Fruit fly (Drosophila melanogaster): Measurements from ENCODE around the gene CG4301.

The CG4301 gene

DNA sequence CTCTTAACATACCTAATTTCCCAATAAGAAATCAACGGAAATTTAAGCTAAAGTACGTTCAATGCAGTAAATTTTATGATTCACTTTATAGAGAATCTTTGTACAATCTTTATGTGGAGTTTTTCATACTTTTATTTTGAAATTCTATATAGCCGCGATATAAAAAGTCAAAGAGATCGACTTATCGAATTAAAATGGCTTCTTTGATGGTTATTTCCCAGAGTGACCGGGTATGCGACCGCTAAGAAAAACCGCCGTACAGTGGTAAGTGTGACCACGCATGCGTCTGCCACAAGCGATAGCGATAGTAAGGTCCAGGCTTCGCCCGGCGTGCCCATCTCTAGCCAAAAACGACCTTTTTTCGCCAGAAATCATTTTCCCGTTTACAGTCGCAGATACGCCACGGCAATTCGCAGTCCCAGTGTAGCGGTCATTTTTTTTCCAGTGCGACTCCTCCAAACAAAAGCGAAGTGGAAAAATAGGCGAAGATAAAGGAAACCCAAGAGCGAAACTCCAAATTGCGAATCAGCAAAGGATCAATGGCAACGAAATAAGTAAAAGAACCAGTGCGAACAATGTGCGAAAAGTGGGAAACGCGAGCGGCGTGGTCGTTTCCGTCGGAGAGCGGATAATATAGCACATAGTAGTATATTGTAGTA, 17.3 kb downstream of the CG4301 start, which contains the start of gene hang (continued):
- TF ChIP-seq OdsH (GFP tag; optimal IDR thresholded peaks at IDR 0.05) (peak; percentile 21), rgr (GFP tag; optimal IDR thresholded peaks at IDR 0.05) (peak; percentile 54), foxo (GFP tag; optimal IDR thresholded peaks at IDR 0.05) (peak in 1 of 2 experiments; percentile 46), Rel (GFP tag; optimal IDR thresholded peaks at IDR 0.05) (no peak), Rel (tag; optimal IDR thresholded peaks at IDR 0.05) (peak; percentile 44), h (GFP tag; optimal IDR thresholded peaks at IDR 0.05) (peak; percentile 54), Hr83 (GFP tag; optimal IDR thresholded peaks at IDR 0.05; ENCODE audit: poor library complexity, severe bottlenecking) (peak; percentile 45), GATAd (GFP tag; optimal IDR thresholded peaks at IDR 0.05) (no peak), N (GFP tag; optimal IDR thresholded peaks at IDR 0.05) (no peak), dmrt93B (GFP tag; optimal IDR thresholded peaks at IDR 0.05) (no peak), fru (GFP tag; optimal IDR thresholded peaks at IDR 0.05) (no peak), Jra (GFP tag; optimal IDR thresholded peaks at IDR 0.05) (no peak), jim (GFP tag; optimal IDR thresholded peaks at IDR 0.05) (peak; percentile 44), usp (GFP tag; optimal IDR thresholded peaks at IDR 0.05) (no peak)

dm6 chrX:16423125-16423509, 17.8 kb downstream of the CG4301 start:
- TF ChIP-seq psq (GFP tag; optimal IDR thresholded peaks at IDR 0.05) (peak; percentile 65), Dif (GFP tag; optimal IDR thresholded peaks at IDR 0.05; ENCODE audit: partially characterized antibody) (no peak)

DNA sequence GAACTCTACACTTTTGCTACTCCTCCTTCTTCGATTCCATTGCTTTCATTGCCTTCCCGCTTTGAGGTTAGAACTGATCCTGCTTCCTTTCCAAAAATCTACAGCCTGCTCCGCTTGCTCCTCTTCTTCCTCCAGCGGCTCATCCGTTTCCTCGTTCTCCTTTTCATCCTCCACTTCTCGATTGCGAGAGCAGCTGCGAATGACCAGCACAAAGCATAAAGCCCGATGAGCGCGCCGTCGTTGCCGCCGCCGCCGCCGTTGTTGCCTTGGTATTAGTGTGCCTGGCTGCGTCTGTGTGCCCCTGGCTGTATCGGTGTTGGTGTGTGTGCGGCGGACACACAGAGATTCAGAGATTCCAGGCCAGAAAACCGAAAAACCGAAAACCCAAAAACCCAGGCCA, 19.0 kb downstream of the CG4301 start:
- TF ChIP-seq sv (GFP tag; optimal IDR thresholded peaks at IDR 0.05): no peak
- TF ChIP-seq Sp1 (GFP tag; optimal IDR thresholded peaks at IDR 0.05): no peak
- TF ChIP-seq h (GFP tag; optimal IDR thresholded peaks at IDR 0.05): peak; percentile 3
- TF ChIP-seq N (GFP tag; optimal IDR thresholded peaks at IDR 0.05): peak; percentile 1
- no peak for TF ChIP-seq dl (GFP tag; optimal IDR thresholded peaks at IDR 0.05; ENCODE audit: insufficient read depth in 1 of 2, partially characterized antibody in 2 of 2)
- no peak for TF ChIP-seq lola (GFP tag; optimal IDR thresholded peaks at IDR 0.05)
- TF ChIP-seq rgr (GFP tag; optimal IDR thresholded peaks at IDR 0.05): no peak
- no peak for TF ChIP-seq Dfd (GFP tag; optimal IDR thresholded peaks at IDR 0.05)
- TF ChIP-seq dmrt93B (GFP tag; optimal IDR thresholded peaks at IDR 0.05): no peak
- peak; percentile 98 for TF ChIP-seq psq (GFP tag; optimal IDR thresholded peaks at IDR 0.05)
- no peak for TF ChIP-seq Hnf4 (GFP tag; optimal IDR thresholded peaks at IDR 0.05)

dm6 chrX:16425145-16425544, 19.8 kb downstream of the CG4301 start:
- TF ChIP-seq Rel (GFP tag; optimal IDR thresholded peaks at IDR 0.05): peak; percentile 44
- no peak for TF ChIP-seq Rel (tag; optimal IDR thresholded peaks at IDR 0.05)
- TF ChIP-seq dsf (GFP tag; optimal IDR thresholded peaks at IDR 0.05; ENCODE audit: borderline replicate concordance): no peak
- no peak for TF ChIP-seq psq (GFP tag; optimal IDR thresholded peaks at IDR 0.05)
- no peak for TF ChIP-seq Dfd (GFP tag; optimal IDR thresholded peaks at IDR 0.05)
- TF ChIP-seq CrebA (GFP tag; optimal IDR thresholded peaks at IDR 0.05; ENCODE audit: borderline replicate concordance): no peak
- TF ChIP-seq OdsH (GFP tag; optimal IDR thresholded peaks at IDR 0.05): no peak
- TF ChIP-seq usp (GFP tag; optimal IDR thresholded peaks at IDR 0.05): no peak
- TF ChIP-seq h (GFP tag; optimal IDR thresholded peaks at IDR 0.05): peak; percentile 21
- peak; percentile 80 for TF ChIP-seq Dif (GFP tag; optimal IDR thresholded peaks at IDR 0.05; ENCODE audit: partially characterized antibody)
- peak in 1 of 2 experiments; percentile 7 for TF ChIP-seq foxo (GFP tag; optimal IDR thresholded peaks at IDR 0.05)
- peak; percentile 70 for TF ChIP-seq Hr83 (GFP tag; optimal IDR thresholded peaks at IDR 0.05; ENCODE audit: poor library complexity, severe bottlenecking)
- no peak for TF ChIP-seq Mio (GFP tag; optimal IDR thresholded peaks at IDR 0.05)
- TF ChIP-seq fru (GFP tag; optimal IDR thresholded peaks at IDR 0.05): no peak
- peak; percentile 48 for TF ChIP-seq Jra (GFP tag; optimal IDR thresholded peaks at IDR 0.05)
- TF ChIP-seq dl (GFP tag; optimal IDR thresholded peaks at IDR 0.05; ENCODE audit: insufficient read depth in 1 of 2, partially characterized antibody in 2 of 2): peak; percentile 54 to 83
- TF ChIP-seq pan (optimal IDR thresholded peaks at IDR 0.05): no peak

dm6 chrX:16426478-16427052, 21.3 kb downstream of the CG4301 start:
- TF ChIP-seq HLH106 (tag; optimal IDR thresholded peaks at IDR 0.05): peak; percentile 46
- peak; percentile 20 for TF ChIP-seq Sp1 (GFP tag; optimal IDR thresholded peaks at IDR 0.05)
- TF ChIP-seq ey (GFP tag; optimal IDR thresholded peaks at IDR 0.05): no peak
- TF ChIP-seq Hnf4 (GFP tag; optimal IDR thresholded peaks at IDR 0.05): no peak
- no peak for TF ChIP-seq Jra (GFP tag; optimal IDR thresholded peaks at IDR 0.05)
- TF ChIP-seq dsf (GFP tag; optimal IDR thresholded peaks at IDR 0.05; ENCODE audit: borderline replicate concordance): no peak
- peak; percentile 37 for TF ChIP-seq fru (GFP tag; optimal IDR thresholded peaks at IDR 0.05)
- TF ChIP-seq psq (GFP tag; optimal IDR thresholded peaks at IDR 0.05): peak; percentile 69
